Fruit fly (Drosophila melanogaster) whole organism, embryonic: ENCODE measurements around the gene Agpat3.
A peak's percentile ranks its signal among the peaks of the same experiment; 100 is the strongest.

Experiments
- Awh ChIP-seq: fragments of 200-800 bp; sonication (Bioruptor generic); IDR thresholded peaks from 2 replicates; pipeline ENCODE4, ENCODE4 v1.3.6; 2022; ENCODE audit warnings: missing biosample characterization, missing genetic modification characterization
- BEAF-32 ChIP-seq: fragments of 200-800 bp; sonication (Bioruptor generic); optimal IDR thresholded peaks from 3 replicates; lab custom pipeline; 2017; ENCODE audit warnings: missing biosample characterization, missing genetic modification characterization, mild to moderate bottlenecking, moderate library complexity, missing genetic modification reagents
- CG11085 ChIP-seq: fragments of 200-800 bp; sonication (Bioruptor generic); IDR thresholded peaks from 2 replicates; pipeline ENCODE4 v1.3.6; 2022; ENCODE audit warnings: missing biosample characterization, missing genetic modification characterization
- CG12155 ChIP-seq: fragments of 200-800 bp; sonication (Bioruptor generic); optimal IDR thresholded peaks from 3 replicates; lab custom pipeline; 2016; ENCODE audit warnings: missing biosample characterization, missing genetic modification characterization
- CG12942 ChIP-seq: fragments of 200-800 bp; sonication (Bioruptor generic); optimal IDR thresholded peaks from 3 replicates; lab custom pipeline; 2016; ENCODE audit warnings: missing biosample characterization, missing genetic modification characterization
- CG13287 ChIP-seq: fragments of 200-800 bp; sonication (Bioruptor generic); IDR thresholded peaks from 2 replicates; pipeline ENCODE4 v1.3.6; 2022; ENCODE audit warnings: missing biosample characterization, missing genetic modification characterization; ENCODE audit not compliant: partially characterized antibody
- CG13296 ChIP-seq: fragments of 200-800 bp; sonication (Bioruptor generic); optimal IDR thresholded peaks from 3 replicates; lab custom pipeline; 2018; ENCODE audit warnings: missing biosample characterization, mild to moderate bottlenecking, missing genetic modification characterization
- CG13775 ChIP-seq: fragments of 200-800 bp; sonication (Bioruptor generic); optimal IDR thresholded peaks from 3 replicates; lab custom pipeline; 2017; ENCODE audit warnings: missing biosample characterization, mild to moderate bottlenecking, missing genetic modification characterization
- CG14710 ChIP-seq: fragments of 200-800 bp; sonication (Bioruptor generic); optimal IDR thresholded peaks from 3 replicates; lab custom pipeline; 2019; ENCODE audit warnings: missing biosample characterization, mild to moderate bottlenecking, missing genetic modification characterization, moderate library complexity
- CG15514 ChIP-seq: fragments of 200-800 bp; sonication (Bioruptor generic); optimal IDR thresholded peaks from 3 replicates; lab custom pipeline; 2017; ENCODE audit warnings: missing biosample characterization, missing genetic modification characterization, mild to moderate bottlenecking, moderate library complexity, missing genetic modification reagents
- CG16779 ChIP-seq: fragments of 200-800 bp; sonication (Bioruptor generic); IDR thresholded peaks from 2 replicates; pipeline ENCODE4 v1.3.6; 2022; ENCODE audit warnings: missing biosample characterization, missing genetic modification characterization
- CG2199 ChIP-seq: fragments of 200-800 bp; sonication (Bioruptor generic); IDR thresholded peaks from 3 replicates; pipeline ENCODE4 v1.3.6; 2022; ENCODE audit warnings: missing biosample characterization, missing genetic modification characterization
- CG2712 ChIP-seq: fragments of 200-800 bp; optimal IDR thresholded peaks from 3 replicates; lab custom pipeline; 2019; ENCODE audit warnings: missing biosample characterization, mild to moderate bottlenecking, missing genetic modification characterization, moderate library complexity
- CG31365 ChIP-seq: fragments of 200-800 bp; sonication (Bioruptor generic); optimal IDR thresholded peaks from 2 replicates; lab custom pipeline; 2018; ENCODE audit warnings: missing biosample characterization, mild to moderate bottlenecking, missing genetic modification characterization
- CG34422 ChIP-seq: fragments of 200-800 bp; sonication (Bioruptor generic); IDR thresholded peaks from 3 replicates; pipeline ENCODE4 v1.3.6; 2022; ENCODE audit warnings: missing biosample characterization, missing genetic modification characterization
- CG3847 ChIP-seq: fragments of 200-800 bp; sonication (Bioruptor generic); IDR thresholded peaks from 2 replicates; pipeline ENCODE4 v1.3.6; 2022; ENCODE audit warnings: missing biosample characterization, missing genetic modification characterization
- CG6654 ChIP-seq: fragments of 200-800 bp; sonication (Bioruptor generic); optimal IDR thresholded peaks from 2 replicates; lab custom pipeline; 2017; ENCODE audit warnings: missing biosample characterization, mild to moderate bottlenecking, missing genetic modification characterization
- CG6689 ChIP-seq: fragments of 200-800 bp; sonication (Bioruptor generic); IDR thresholded peaks from 2 replicates; pipeline ENCODE4 v1.3.6; 2022; ENCODE audit warnings: missing biosample characterization, missing genetic modification characterization
- CG6791 ChIP-seq: fragments of 200-800 bp; sonication (Bioruptor generic); IDR thresholded peaks from 3 replicates; pipeline ENCODE4 v1.3.6; 2022; ENCODE audit warnings: missing biosample characterization, missing genetic modification characterization; ENCODE audit not compliant: partially characterized antibody
- CG7556 ChIP-seq: fragments of 200-800 bp; sonication (Bioruptor generic); optimal IDR thresholded peaks from 2 replicates; lab custom pipeline; 2017; ENCODE audit warnings: missing biosample characterization, mild to moderate bottlenecking, missing genetic modification characterization
- GATAe ChIP-seq: fragments of 200-800 bp; sonication (Bioruptor generic); conservative IDR thresholded peaks from 2 replicates; pipeline ENCODE4 v1.3.6; 2022; ENCODE audit warnings: missing biosample characterization, missing genetic modification characterization
- H15 ChIP-seq: fragments of 200-800 bp; sonication (Bioruptor generic); IDR thresholded peaks from 3 replicates; pipeline ENCODE4 v1.3.6; 2022; ENCODE audit warnings: missing biosample characterization, missing genetic modification characterization
- HLHmδ ChIP-seq: fragments of 200-800 bp; sonication (Bioruptor generic); optimal IDR thresholded peaks from 2 replicates; lab custom pipeline; 2018; ENCODE audit warnings: missing biosample characterization, mild to moderate bottlenecking, missing genetic modification characterization, moderate library complexity
- HmgZ ChIP-seq: fragments of 200-800 bp; sonication (Bioruptor generic); optimal IDR thresholded peaks from 2 replicates; lab custom pipeline; 2018; ENCODE audit warnings: missing biosample characterization, mild to moderate bottlenecking, missing genetic modification characterization
- Hr78 ChIP-seq, 2 experiments: fragments of 200-800 bp in 1 of 2; fragments of >200 bp in 1 of 2; sonication (Bioruptor generic) in 1 of 2; optimal IDR thresholded peaks; 2 replicates each; lab custom pipeline; 2017 to 2019; ENCODE audit warnings: missing biosample characterization in 2 of 2, missing genetic modification characterization in 2 of 2, mild to moderate bottlenecking in 1 of 2, moderate library complexity in 1 of 2
- Lim3 ChIP-seq: fragments of 200-800 bp; sonication (Bioruptor generic); IDR thresholded peaks from 2 replicates; pipeline ENCODE4 v1.3.6; 2022; ENCODE audit warnings: missing biosample characterization, missing genetic modification characterization
- MESR4 ChIP-seq: fragments of 200-800 bp; sonication (Bioruptor generic); optimal IDR thresholded peaks from 2 replicates; lab custom pipeline; 2018; ENCODE audit warnings: missing biosample characterization, mild to moderate bottlenecking, missing genetic modification characterization, moderate library complexity
- Max ChIP-seq: fragments of 200-800 bp; sonication (Bioruptor generic); optimal IDR thresholded peaks from 2 replicates; lab custom pipeline; 2016; ENCODE audit warnings: missing biosample characterization, mild to moderate bottlenecking, missing genetic modification characterization
- Med ChIP-seq: fragments of 200-800 bp; sonication (Bioruptor generic); peaks from one replicate; lab custom pipeline; 2016; ENCODE audit warnings: missing biosample characterization, missing genetic modification characterization, mild to moderate bottlenecking, inconsistent platforms, moderate library complexity
- Myb ChIP-seq: fragments of 200-800 bp; sonication (Bioruptor generic); optimal IDR thresholded peaks from 2 replicates; lab custom pipeline; 2016; ENCODE audit warnings: missing biosample characterization, missing genetic modification characterization
- PHDP ChIP-seq: fragments of 200-800 bp; sonication (Bioruptor generic); optimal IDR thresholded peaks from 3 replicates; lab custom pipeline; 2018; ENCODE audit warnings: missing biosample characterization, mild to moderate bottlenecking, missing genetic modification characterization, moderate library complexity
- Ravus ChIP-seq: fragments of 200-800 bp; sonication (Bioruptor generic); IDR thresholded peaks from 2 replicates; pipeline ENCODE4 v1.3.6; 2022; ENCODE audit warnings: missing biosample characterization, missing genetic modification characterization
- Scr ChIP-seq: fragments of 200-800 bp; sonication (Bioruptor generic); IDR thresholded peaks from 2 replicates; pipeline ENCODE4 v1.3.6; 2022; ENCODE audit warnings: missing biosample characterization, missing genetic modification characterization; ENCODE audit not compliant: partially characterized antibody
- Sry-δ ChIP-seq: fragments of 200-800 bp; sonication (Bioruptor generic); optimal IDR thresholded peaks from 2 replicates; lab custom pipeline; 2016; ENCODE audit warnings: missing biosample characterization, missing genetic modification characterization
- ase ChIP-seq: fragments of 200-800 bp; sonication (Bioruptor generic); IDR thresholded peaks from 3 replicates; pipeline ENCODE4 v1.3.6; 2022; ENCODE audit warnings: missing biosample characterization, missing genetic modification characterization
- crp ChIP-seq, 2 experiments: fragments of 200-800 bp; sonication (Bioruptor generic); optimal IDR thresholded peaks; 2 replicates in 1 of 2; 3 replicates in 1 of 2; lab custom pipeline; 2017; ENCODE audit warnings: missing biosample characterization in 2 of 2, missing genetic modification characterization in 2 of 2, mild to moderate bottlenecking in 1 of 2, moderate library complexity in 1 of 2
- ems ChIP-seq: fragments of 200-800 bp; sonication (Bioruptor generic); optimal IDR thresholded peaks from 3 replicates; lab custom pipeline; 2016; ENCODE audit warnings: missing biosample characterization, missing genetic modification characterization
- fu2 ChIP-seq: fragments of 200-800 bp; sonication (Bioruptor generic); optimal IDR thresholded peaks from 2 replicates; lab custom pipeline; 2016; ENCODE audit warnings: missing biosample characterization, missing genetic modification characterization
- kni ChIP-seq: fragments of 200-800 bp; sonication (Bioruptor generic); optimal IDR thresholded peaks from 3 replicates; lab custom pipeline; 2017; ENCODE audit warnings: mild to moderate bottlenecking, missing biosample characterization, missing genetic modification reagents, missing genetic modification characterization
- nau ChIP-seq: fragments of 200-800 bp; sonication (Bioruptor generic); optimal IDR thresholded peaks from 3 replicates; lab custom pipeline; 2017; ENCODE audit warnings: missing biosample characterization, mild to moderate bottlenecking, missing genetic modification characterization, missing genetic modification reagents
- nmo ChIP-seq: fragments of 200-800 bp; sonication (Bioruptor generic); optimal IDR thresholded peaks from 2 replicates; lab custom pipeline; 2018; ENCODE audit warnings: missing biosample characterization, mild to moderate bottlenecking, missing genetic modification characterization, moderate library complexity
- onecut ChIP-seq: fragments of 200-800 bp; sonication (Bioruptor generic); IDR thresholded peaks from 2 replicates; pipeline ENCODE4 v1.3.6; 2022; ENCODE audit warnings: missing biosample characterization, missing genetic modification characterization
- sens ChIP-seq: fragments of 200-800 bp; sonication (Bioruptor generic); peaks from one replicate; lab custom pipeline; 2016; ENCODE audit warnings: missing biosample characterization, missing genetic modification characterization
- slp2 ChIP-seq: fragments of 200-800 bp; sonication (Bioruptor generic); optimal IDR thresholded peaks from 2 replicates; lab custom pipeline; 2016; ENCODE audit warnings: missing biosample characterization, missing genetic modification characterization
- stwl ChIP-seq: fragments of 200-800 bp; sonication (Bioruptor generic); optimal IDR thresholded peaks from 3 replicates; lab custom pipeline; 2018; ENCODE audit warnings: missing biosample characterization, mild to moderate bottlenecking, missing genetic modification characterization, moderate library complexity
- tll ChIP-seq, 2 experiments: fragments of 200-800 bp in 1 of 2; fragments of >200 bp in 1 of 2; sonication (Bioruptor generic) in 1 of 2; optimal IDR thresholded peaks; 2 replicates each; lab custom pipeline; 2017 to 2019; ENCODE audit warnings: missing biosample characterization in 2 of 2, missing genetic modification characterization in 2 of 2, mild to moderate bottlenecking in 1 of 2, moderate library complexity in 1 of 2
- trem ChIP-seq: fragments of 200-800 bp; optimal IDR thresholded peaks from 3 replicates; lab custom pipeline; 2019; ENCODE audit warnings: missing biosample characterization, mild to moderate bottlenecking, missing genetic modification characterization, moderate library complexity
- twi ChIP-seq: fragments of 200-800 bp; optimal IDR thresholded peaks from 2 replicates; lab custom pipeline; 2019; ENCODE audit warnings: missing biosample characterization, mild to moderate bottlenecking, missing genetic modification characterization, moderate library complexity
- vfl ChIP-seq: fragments of 200-800 bp; sonication (Bioruptor generic); optimal IDR thresholded peaks from 2 replicates; lab custom pipeline; 2016; ENCODE audit warnings: missing biosample characterization, missing genetic modification characterization
- yki ChIP-seq: fragments of >200 bp; optimal IDR thresholded peaks from 3 replicates; lab custom pipeline; 2018

Agpat3 gene

DNA sequence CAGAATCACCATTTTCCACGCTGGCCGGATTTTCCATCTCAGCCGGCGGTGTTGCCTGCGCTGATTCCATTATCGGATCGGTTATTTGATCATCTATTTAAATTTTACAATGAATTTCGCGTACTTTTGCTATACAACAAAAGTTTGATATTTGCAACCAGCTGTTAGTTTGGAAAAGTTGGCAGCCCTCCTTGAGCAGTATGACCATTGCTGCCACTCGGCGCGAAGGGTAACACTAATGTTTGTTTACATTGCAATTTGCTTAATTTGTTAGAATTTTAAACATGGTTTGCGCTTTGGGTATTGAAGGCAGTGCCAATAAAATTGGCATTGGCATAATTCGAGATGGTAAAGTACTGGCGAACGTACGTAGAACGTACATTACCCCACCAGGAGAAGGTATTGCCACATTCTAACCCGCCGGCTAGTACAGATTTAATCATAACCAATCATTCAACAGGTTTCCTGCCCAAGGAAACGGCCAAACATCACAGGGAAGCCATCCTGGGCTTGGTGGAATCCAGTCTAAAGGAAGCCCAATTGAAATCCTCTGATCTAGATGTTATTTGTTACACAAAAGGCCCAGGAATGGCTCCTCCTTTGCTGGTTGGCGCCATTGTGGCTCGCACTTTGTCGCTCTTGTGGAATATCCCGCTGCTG is 33.9 kb downstream of the Agpat3 start, which contains the start of the genes Golgin104 and Tcs3 (continued):
- TF ChIP-seq tll (GFP tag; optimal IDR thresholded peaks at IDR 0.05; lab: Kevin White, UChicago) (peak in 1 of 2 experiments; percentile 7), Myb (GFP tag; lab: Kevin White, UChicago) (peak; percentile 31), CG13296 (GFP tag; lab: Kevin White, UChicago) (no peak), CG6689 (no peak), HLHmδ (GFP tag; lab: Kevin White, UChicago) (no peak), BEAF-32 (peak; percentile 21), PHDP (no peak), MESR4 (peak; percentile 56), CG12155 (GFP tag; lab: Kevin White, UChicago) (no peak), trem (tag; lab: Kevin White, UChicago) (peak; percentile 99), nau (no peak), CG11085 (GFP tag; lab: Robert Waterston, UW) (no peak), CG16779 (GFP tag; lab: Robert Waterston, UW) (no peak), GATAe (GFP tag; lab: Robert Waterston, UW) (no peak), CG15514 (GFP tag; lab: Kevin White, UChicago) (peak; percentile 36), HmgZ (tag; lab: Kevin White, UChicago) (peak; percentile 63), Med (GFP tag; lab: Kevin White, UChicago) (peak; percentile 63), CG12942 (GFP tag; lab: Kevin White, UChicago) (no peak), onecut (GFP tag; lab: Robert Waterston, UW) (no peak), H15 (no peak), vfl (no peak), Sry-δ (GFP tag; lab: Kevin White, UChicago) (peak; percentile 16), slp2 (GFP tag; lab: Kevin White, UChicago) (no peak), twi (tag; lab: Kevin White, UChicago) (no peak), stwl (tag; lab: Kevin White, UChicago) (peak; percentile 75), Lim3 (GFP tag; lab: Robert Waterston, UW) (no peak), ase (GFP tag; lab: Robert Waterston, UW) (no peak), fu2 (GFP tag; lab: Kevin White, UChicago) (no peak), ems (no peak), CG3847 (GFP tag; lab: Robert Waterston, UW) (peak; percentile 41; the same call in 1 of the 2 replicates), Scr (GFP tag; lab: Robert Waterston, UW) (peak; percentile 38; the same call in 1 of the 2 replicates), CG13287 (GFP tag; lab: Robert Waterston, UW) (peak; percentile 49; the same call in 1 of the 2 replicates), CG7556 (GFP tag; lab: Kevin White, UChicago) (no peak), kni (GFP tag; lab: Kevin White, UChicago) (no peak), yki (lab: Kevin White, UChicago) (no peak), CG2712 (tag; lab: Kevin White, UChicago) (no peak), sens (no peak), nmo (GFP tag; lab: Kevin White, UChicago) (peak; percentile 8), Awh (GFP tag; lab: Robert Waterston, UW) (no peak), CG2199 (GFP tag; lab: Robert Waterston, UW) (no peak), crp (GFP tag; optimal IDR thresholded peaks at IDR 0.05; lab: Kevin White, UChicago) (peak; percentile 91 to 96), Ravus (GFP tag; lab: Robert Waterston, UW) (no peak), CG14710 (peak; percentile 30), CG34422 (peak; percentile 49; the same call in 1 of the 3 replicates), CG6654 (no peak), Max (GFP tag; lab: Kevin White, UChicago) (no peak), CG13775 (GFP tag; lab: Kevin White, UChicago) (no peak), CG6791 (GFP tag; lab: Robert Waterston, UW) (no peak), Hr78 (GFP tag; optimal IDR thresholded peaks at IDR 0.05; lab: Kevin White, UChicago) (no peak), CG31365 (tag; lab: Kevin White, UChicago) (no peak)
